Fruit fly (Drosophila melanogaster) whole organism, adult: Measurements from ENCODE around the gene dpr16.

Source experiments
- CG11617 ChIP-seq: fragments of 200-800 bp; sonication (Bioruptor generic); optimal IDR thresholded peaks from 2 replicates; lab custom pipeline; 2017; ENCODE audit warnings: mild to moderate bottlenecking, missing biosample characterization, missing genetic modification reagents, missing genetic modification characterization
- CG12768 ChIP-seq: fragments of 200-800 bp; sonication (Bioruptor generic); optimal IDR thresholded peaks from 2 replicates; lab custom pipeline; 2017; ENCODE audit warnings: missing biosample characterization, missing genetic modification characterization, mild to moderate bottlenecking, moderate library complexity, missing genetic modification reagents
- CG14711 ChIP-seq: fragments of 200-800 bp; sonication (Bioruptor generic); optimal IDR thresholded peaks from 2 replicates; lab custom pipeline; 2018; ENCODE audit warnings: missing biosample characterization, mild to moderate bottlenecking, missing genetic modification characterization, moderate library complexity
- CG1620 ChIP-seq: fragments of 200-800 bp; sonication (Bioruptor generic); optimal IDR thresholded peaks from 2 replicates; lab custom pipeline; 2016; ENCODE audit warnings: missing biosample characterization, missing genetic modification characterization
- CG33017 ChIP-seq: fragments of 200-800 bp; sonication (Bioruptor generic); optimal IDR thresholded peaks from 2 replicates; lab custom pipeline; 2018; ENCODE audit warnings: missing biosample characterization, mild to moderate bottlenecking, missing genetic modification characterization, moderate library complexity
- CG5204 ChIP-seq: fragments of 200-800 bp; sonication (Bioruptor generic); optimal IDR thresholded peaks from 2 replicates; lab custom pipeline; 2016; ENCODE audit warnings: missing biosample characterization, missing genetic modification characterization
- CG7045 ChIP-seq: fragments of 200-800 bp; sonication (Bioruptor generic); optimal IDR thresholded peaks from 2 replicates; lab custom pipeline; 2017; ENCODE audit warnings: missing biosample characterization, mild to moderate bottlenecking, missing genetic modification characterization
- CG7101 ChIP-seq: fragments of 200-800 bp; sonication (Bioruptor generic); optimal IDR thresholded peaks from 2 replicates; lab custom pipeline; 2018; ENCODE audit warnings: missing biosample characterization, mild to moderate bottlenecking, missing genetic modification characterization, moderate library complexity
- Clk ChIP-seq: fragments of 200-800 bp; sonication (Bioruptor generic); optimal IDR thresholded peaks from 2 replicates; lab custom pipeline; 2017; ENCODE audit warnings: missing biosample characterization, missing genetic modification characterization
- Crg-1 ChIP-seq: fragments of 200-800 bp; sonication (Bioruptor generic); optimal IDR thresholded peaks from 2 replicates; lab custom pipeline; 2016; ENCODE audit warnings: missing biosample characterization, missing genetic modification characterization
- Hr96 ChIP-seq: fragments of 200-800 bp; sonication (Bioruptor generic); optimal IDR thresholded peaks from 2 replicates; lab custom pipeline; 2016; ENCODE audit warnings: missing biosample characterization, missing genetic modification characterization
- Mnt ChIP-seq: fragments of 200-800 bp; sonication (Bioruptor generic); optimal IDR thresholded peaks from 2 replicates; lab custom pipeline; 2016; ENCODE audit warnings: missing biosample characterization, mild to moderate bottlenecking, missing genetic modification characterization
- bab1 ChIP-seq: fragments of 200-800 bp; sonication (Bioruptor generic); optimal IDR thresholded peaks from 3 replicates; lab custom pipeline; 2019; ENCODE audit warnings: missing biosample characterization, mild to moderate bottlenecking, missing genetic modification characterization, moderate library complexity
- cic ChIP-seq: fragments of 200-800 bp; sonication (Bioruptor generic); optimal IDR thresholded peaks from 2 replicates; lab custom pipeline; 2017; ENCODE audit warnings: missing biosample characterization, mild to moderate bottlenecking, missing genetic modification characterization, moderate library complexity
- cnc ChIP-seq, 2 experiments: fragments of >200 bp; optimal IDR thresholded peaks; 2 replicates each; lab custom pipeline; 2017
- kay ChIP-seq: fragments of 200-800 bp; sonication (Bioruptor generic); peaks from one replicate; lab custom pipeline; 2016; ENCODE audit warnings: missing biosample characterization, missing genetic modification characterization, borderline replicate concordance
- ovo ChIP-seq: fragments of 200-800 bp; sonication (Bioruptor generic); optimal IDR thresholded peaks from 2 replicates; lab custom pipeline; 2016; ENCODE audit warnings: missing biosample characterization, missing genetic modification characterization
- pad ChIP-seq: fragments of 200-800 bp; sonication (Bioruptor generic); optimal IDR thresholded peaks from 3 replicates; lab custom pipeline; 2017; ENCODE audit warnings: missing biosample characterization, missing genetic modification characterization, mild to moderate bottlenecking, moderate library complexity, missing genetic modification reagents
- tj ChIP-seq: fragments of 200-800 bp; sonication (Bioruptor generic); optimal IDR thresholded peaks from 3 replicates; lab custom pipeline; 2017; ENCODE audit warnings: missing biosample characterization, mild to moderate bottlenecking, missing genetic modification characterization, moderate library complexity
- toe ChIP-seq: fragments of 200-800 bp; sonication (Bioruptor generic); optimal IDR thresholded peaks from 2 replicates; lab custom pipeline; 2016; ENCODE audit warnings: missing biosample characterization, missing genetic modification characterization

dpr16 gene

dm6 chr3R:5109078-5109477, 41.6 kb upstream of the dpr16 start, which contains the start of gene CG43131:
Gene CG43131, minus strand, starts transcription at chr3R:5109178.
- TF ChIP-seq pad (GFP tag; lab: Kevin White, UChicago): no peak
- TF ChIP-seq Hr96: no peak

dm6 chr3R:5109558-5110211, 41.0 kb upstream of the dpr16 start:
- TF ChIP-seq CG7045 (no peak), kay (GFP tag; lab: Kevin White, UChicago) (no peak), CG14711 (tag; lab: Kevin White, UChicago) (no peak), CG1620 (GFP tag; lab: Kevin White, UChicago) (no peak), Clk (GFP tag; lab: Kevin White, UChicago) (no peak), Mnt (GFP tag; lab: Kevin White, UChicago) (no peak), tj (GFP tag; lab: Kevin White, UChicago) (no peak), CG12768 (GFP tag; lab: Kevin White, UChicago) (no peak), cic (GFP tag; lab: Kevin White, UChicago) (no peak), CG5204 (GFP tag; lab: Kevin White, UChicago) (no peak), cnc (optimal IDR thresholded peaks at IDR 0.05; lab: Kevin White, UChicago) (no peak), toe (GFP tag; lab: Kevin White, UChicago) (no peak), pad (GFP tag; lab: Kevin White, UChicago) (no peak), bab1 (GFP tag; lab: Kevin White, UChicago) (no peak), CG11617 (GFP tag; lab: Kevin White, UChicago) (no peak), ovo (GFP tag; lab: Kevin White, UChicago) (no peak), Hr96 (no peak), CG7101 (no peak), CG33017 (tag; lab: Kevin White, UChicago) (no peak), Crg-1 (GFP tag; lab: Kevin White, UChicago) (no peak)

dm6 chr3R:5111887-5112286, 38.8 kb upstream of the dpr16 start:
- TF ChIP-seq tj (GFP tag; lab: Kevin White, UChicago) (peak; percentile 53), cic (GFP tag; lab: Kevin White, UChicago) (no peak), CG7045 (no peak), CG5204 (GFP tag; lab: Kevin White, UChicago) (no peak), toe (GFP tag; lab: Kevin White, UChicago) (no peak), CG14711 (tag; lab: Kevin White, UChicago) (no peak)

- no peak for TF ChIP-seq Clk (GFP tag; lab: Kevin White, UChicago)
- TF ChIP-seq kay (GFP tag; lab: Kevin White, UChicago): no peak
- TF ChIP-seq ovo (GFP tag; lab: Kevin White, UChicago): no peak
- TF ChIP-seq CG7045: no peak
- TF ChIP-seq Mnt (GFP tag; lab: Kevin White, UChicago): no peak
- no peak for TF ChIP-seq CG1620 (GFP tag; lab: Kevin White, UChicago)
Observed at dm6 chr3R:5112409-5112808, 38.3 kb upstream of the dpr16 start.

- TF ChIP-seq toe (GFP tag; lab: Kevin White, UChicago): peak; percentile 39
- TF ChIP-seq cnc (optimal IDR thresholded peaks at IDR 0.05; lab: Kevin White, UChicago): no peak
- peak; percentile 6 for TF ChIP-seq cic (GFP tag; lab: Kevin White, UChicago)
- peak; percentile 60 for TF ChIP-seq CG7045
- peak; percentile 7 for TF ChIP-seq pad (GFP tag; lab: Kevin White, UChicago)
- peak; percentile 33 for TF ChIP-seq CG12768 (GFP tag; lab: Kevin White, UChicago)
- TF ChIP-seq CG7101: peak; percentile 69
- TF ChIP-seq Hr96: no peak
- peak; percentile 20 for TF ChIP-seq CG11617 (GFP tag; lab: Kevin White, UChicago)
- no peak for TF ChIP-seq Mnt (GFP tag; lab: Kevin White, UChicago)
- no peak for TF ChIP-seq ovo (GFP tag; lab: Kevin White, UChicago)
- TF ChIP-seq Clk (GFP tag; lab: Kevin White, UChicago): peak; percentile 12
- TF ChIP-seq CG33017 (tag; lab: Kevin White, UChicago): peak; percentile 52
- TF ChIP-seq CG5204 (GFP tag; lab: Kevin White, UChicago): peak; percentile 59
- TF ChIP-seq bab1 (GFP tag; lab: Kevin White, UChicago): no peak
- TF ChIP-seq Crg-1 (GFP tag; lab: Kevin White, UChicago): no peak
- peak; percentile 44 for TF ChIP-seq CG14711 (tag; lab: Kevin White, UChicago)
Observed at dm6 chr3R:5112814-5113486, 37.8 kb upstream of the dpr16 start.

dm6 chr3R:5114147-5114546, 36.6 kb upstream of the dpr16 start:
- TF ChIP-seq CG11617 (GFP tag; lab: Kevin White, UChicago): no peak

dm6 chr3R:5115448-5115847, 35.3 kb upstream of the dpr16 start:
- TF ChIP-seq Hr96 (no peak), tj (GFP tag; lab: Kevin White, UChicago) (peak; percentile 53)
